Fruit fly (Drosophila melanogaster): Measurements from ENCODE around the gene klar.

Gene klar

DNA sequence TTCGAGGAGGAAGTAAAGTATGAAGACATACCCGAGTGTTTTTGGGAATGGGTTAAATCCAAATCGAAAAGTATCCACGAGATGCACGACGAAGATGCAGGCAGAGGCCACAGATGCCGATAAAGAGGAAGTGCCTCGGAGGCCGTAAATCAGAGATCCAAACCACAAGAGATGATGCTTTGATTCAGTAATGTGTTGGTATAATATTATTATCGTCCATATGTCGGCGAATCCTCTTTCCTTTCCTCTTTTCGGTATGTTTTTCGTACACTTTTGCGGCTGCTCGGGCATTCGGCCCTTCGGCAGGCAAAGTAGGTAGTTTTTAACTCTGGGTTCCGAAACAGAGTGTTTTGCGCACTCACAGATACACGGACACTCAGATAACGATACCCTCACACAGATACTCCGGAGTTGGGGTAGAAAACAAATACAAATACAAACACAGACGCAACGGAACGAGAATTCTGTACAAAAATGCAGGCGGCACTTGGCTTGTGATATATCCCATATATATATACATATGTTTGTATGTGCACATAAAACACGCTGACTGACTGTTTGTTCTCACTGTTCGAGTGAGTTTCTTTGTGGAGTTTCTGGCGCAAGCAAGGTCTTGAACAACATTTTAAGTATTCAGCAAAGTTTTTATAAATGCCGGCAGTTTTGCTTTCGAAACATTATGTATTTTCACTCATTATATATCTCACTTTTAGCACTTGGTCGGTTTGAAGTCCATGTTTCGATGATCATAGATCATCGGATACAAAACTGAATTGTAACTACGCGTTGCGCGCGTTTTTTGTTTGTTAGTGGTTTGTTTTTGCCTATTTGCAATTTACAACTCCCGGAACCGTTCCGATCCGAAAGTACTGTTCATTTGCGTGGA, 50.2 kb downstream of the klar start:
- TF ChIP-seq Hr38 (GFP tag; optimal IDR thresholded peaks at IDR 0.05) (no peak), CG11902 (GFP tag; optimal IDR thresholded peaks at IDR 0.05) (no peak), CG4318 (GFP tag; optimal IDR thresholded peaks at IDR 0.05) (no peak), CG6163 (GFP tag; IDR thresholded peaks at IDR 0.05) (peak; percentile 68), dsx (GFP tag; optimal IDR thresholded peaks at IDR 0.05; ENCODE audit: poor library complexity, severe bottlenecking) (peak; percentile 21), CG7368 (GFP tag; optimal IDR thresholded peaks at IDR 0.05) (no peak), Ets21C (GFP tag; optimal IDR thresholded peaks at IDR 0.05) (no peak), lz (GFP tag; optimal IDR thresholded peaks at IDR 0.05) (no peak), fd59A (GFP tag; optimal IDR thresholded peaks at IDR 0.05) (no peak), esn (GFP tag; optimal IDR thresholded peaks at IDR 0.05) (peak; percentile 36), OdsH (GFP tag; optimal IDR thresholded peaks at IDR 0.05) (no peak), Met (GFP tag; optimal IDR thresholded peaks at IDR 0.05) (peak; percentile 23), net (GFP tag; optimal IDR thresholded peaks at IDR 0.05) (no peak), topi (GFP tag; optimal IDR thresholded peaks at IDR 0.05) (no peak), dac (GFP tag; optimal IDR thresholded peaks at IDR 0.05) (no peak), vri (GFP tag; optimal IDR thresholded peaks at IDR 0.05) (peak; percentile 1), Eip75B (GFP tag; optimal IDR thresholded peaks at IDR 0.05) (peak; percentile 9), CG34406 (GFP tag; optimal IDR thresholded peaks at IDR 0.05) (no peak), Sox14 (GFP tag; optimal IDR thresholded peaks at IDR 0.05) (no peak), fd85E (GFP tag; optimal IDR thresholded peaks at IDR 0.05) (no peak), CG9139 (GFP tag; optimal IDR thresholded peaks at IDR 0.05) (no peak), CG15336 (GFP tag; IDR thresholded peaks at IDR 0.05) (peak; percentile 28; the same call in 1 of the 2 replicates), Smox (GFP tag; optimal IDR thresholded peaks at IDR 0.05) (no peak), Lpt (GFP tag; optimal IDR thresholded peaks at IDR 0.05) (no peak), CG32006 (GFP tag; optimal IDR thresholded peaks at IDR 0.05) (no peak), CG8319 (GFP tag; optimal IDR thresholded peaks at IDR 0.05) (no peak), CG3032 (tag; optimal IDR thresholded peaks at IDR 0.05) (peak; percentile 22), CG6276 (GFP tag; optimal IDR thresholded peaks at IDR 0.05) (peak; percentile 7), pdm3 (GFP tag; optimal IDR thresholded peaks at IDR 0.05) (no peak), CG10669 (GFP tag; optimal IDR thresholded peaks at IDR 0.05) (no peak), ss (GFP tag; optimal IDR thresholded peaks at IDR 0.05) (peak; percentile 2 to 45), CG6854 (GFP tag; optimal IDR thresholded peaks at IDR 0.05) (peak; percentile 9), CG31627 (GFP tag; optimal IDR thresholded peaks at IDR 0.05) (no peak), CG1621 (tag; optimal IDR thresholded peaks at IDR 0.05) (no peak), eg (GFP tag; IDR thresholded peaks at IDR 0.05) (peak; percentile 54; the same call in 1 of the 3 replicates), Blimp-1 (GFP tag; optimal IDR thresholded peaks at IDR 0.05) (no peak), Eip93F (GFP tag; optimal IDR thresholded peaks at IDR 0.05) (peak; percentile 56), Eip78C (GFP tag) (peak; percentile 65), CG6808 (GFP tag; optimal IDR thresholded peaks at IDR 0.05) (peak; percentile 17), CG8119 (GFP tag; IDR thresholded peaks at IDR 0.05) (no peak; the same call in 2 of the 3 replicates), CG10631 (GFP tag; optimal IDR thresholded peaks at IDR 0.05) (no peak), Gug (GFP tag; IDR thresholded peaks at IDR 0.05) (no peak), Ets96B (tag; optimal IDR thresholded peaks at IDR 0.05) (peak; percentile 8), CG11762 (GFP tag; optimal IDR thresholded peaks at IDR 0.05; ENCODE audit: insufficient read depth) (no peak), Sox15 (GFP tag; optimal IDR thresholded peaks at IDR 0.05) (no peak), svp (GFP tag) (no peak), CG16779 (tag; optimal IDR thresholded peaks at IDR 0.05) (no peak), spab (GFP tag; optimal IDR thresholded peaks at IDR 0.05) (no peak), cyc (GFP tag; optimal IDR thresholded peaks at IDR 0.05) (no peak), achi (GFP tag; optimal IDR thresholded peaks at IDR 0.05) (no peak), CG11294 (GFP tag; IDR thresholded peaks at IDR 0.05) (no peak)

All from whole organism, prepupa.